Worm (Caenorhabditis elegans): ENCODE measurements around the gene nlp-49.

The nlp-49 gene

ce11 chrX:5896001-5896400 lies 8.5 kb upstream of the nlp-49 start:
- TF ChIP-seq lin-13 (GFP tag; optimal IDR thresholded peaks at IDR 0.05) (no peak), nhr-6 (tag; optimal IDR thresholded peaks at IDR 0.05) (peak; percentile 21), mdl-1 (tag; optimal IDR thresholded peaks at IDR 0.05) (peak in 1 of 2 experiments; percentile 5), unc-39 (tag; optimal IDR thresholded peaks at IDR 0.05) (no peak), ztf-1 (GFP tag; conservative IDR thresholded peaks at IDR 0.05) (no peak), gmeb-1 (tag; optimal IDR thresholded peaks at IDR 0.05) (no peak), C34F6.9 (tag; optimal IDR thresholded peaks at IDR 0.05) (peak; percentile 18), R02D3.7 (tag; optimal IDR thresholded peaks at IDR 0.05) (no peak), aly-2 (tag; optimal IDR thresholded peaks at IDR 0.05) (no peak), alr-1 (tag; optimal IDR thresholded peaks at IDR 0.05) (no peak), unc-62 (GFP tag; optimal IDR thresholded peaks at IDR 0.05) (no peak), lsy-2 (tag; optimal IDR thresholded peaks at IDR 0.05) (no peak), ZK546.5 (tag; optimal IDR thresholded peaks at IDR 0.05) (no peak), ceh-82 (tag; optimal IDR thresholded peaks at IDR 0.05) (no peak), nhr-11 (tag; optimal IDR thresholded peaks at IDR 0.05) (no peak), fos-1 (tag; optimal IDR thresholded peaks at IDR 0.05) (no peak), lin-11 (tag; optimal IDR thresholded peaks at IDR 0.05) (peak; percentile 12), sma-9 (GFP tag; optimal IDR thresholded peaks at IDR 0.05) (peak; percentile 6), sma-9 (tag; optimal IDR thresholded peaks at IDR 0.05) (no peak), mbf-1 (tag; optimal IDR thresholded peaks at IDR 0.05) (no peak)

- no peak for TF ChIP-seq ama-1 (optimal IDR thresholded peaks at IDR 0.05)
- TF ChIP-seq zag-1 (tag; optimal IDR thresholded peaks at IDR 0.05), result no peak
- TF ChIP-seq ztf-1 (GFP tag; conservative IDR thresholded peaks at IDR 0.05), result no peak
- TF ChIP-seq mdl-1 (tag; optimal IDR thresholded peaks at IDR 0.05), result no peak
- no peak for TF ChIP-seq crh-2 (tag; optimal IDR thresholded peaks at IDR 0.05)
- no peak for TF ChIP-seq nhr-11 (tag; optimal IDR thresholded peaks at IDR 0.05)
- no peak for TF ChIP-seq nhr-6 (tag; optimal IDR thresholded peaks at IDR 0.05)
- TF ChIP-seq nhr-21 (tag; optimal IDR thresholded peaks at IDR 0.05), result no peak
- no peak for TF ChIP-seq dmd-4 (tag; optimal IDR thresholded peaks at IDR 0.05)
- no peak for TF ChIP-seq sma-3 (GFP tag; optimal IDR thresholded peaks at IDR 0.05)
- no peak for TF ChIP-seq gmeb-1 (tag; optimal IDR thresholded peaks at IDR 0.05)
- no peak for TF ChIP-seq blmp-1 (tag; optimal IDR thresholded peaks at IDR 0.05; ENCODE audit: insufficient read depth)
- no peak for TF ChIP-seq lsy-2 (tag; optimal IDR thresholded peaks at IDR 0.05)
- TF ChIP-seq Y55F3AM.14 (GFP tag; optimal IDR thresholded peaks at IDR 0.05), result no peak
- TF ChIP-seq nhr-25 (tag; optimal IDR thresholded peaks at IDR 0.05), result no peak
- TF ChIP-seq skn-1 (tag; optimal IDR thresholded peaks at IDR 0.05), result no peak
Observed at ce11 chrX:5897038-5897437, 7.4 kb upstream of the nlp-49 start, which contains the start of gene tbc-16. tbc-16 (plus strand) TSS chrX:5897338.

ce11 chrX:5901499-5901898 lies 3.0 kb upstream of the nlp-49 start:
- no peak for TF ChIP-seq ztf-4 (tag; optimal IDR thresholded peaks at IDR 0.05)
- no peak for TF ChIP-seq lin-13 (GFP tag; optimal IDR thresholded peaks at IDR 0.05)
- TF ChIP-seq ZK546.5 (tag; optimal IDR thresholded peaks at IDR 0.05), result no peak
- TF ChIP-seq ceh-16 (tag; optimal IDR thresholded peaks at IDR 0.05), result no peak
- TF ChIP-seq sem-4 (tag; optimal IDR thresholded peaks at IDR 0.05), result no peak
- no peak for TF ChIP-seq sma-3 (GFP tag; optimal IDR thresholded peaks at IDR 0.05)
- TF ChIP-seq nhr-12 (tag; optimal IDR thresholded peaks at IDR 0.05), result no peak
- no peak for TF ChIP-seq nhr-23 (tag; optimal IDR thresholded peaks at IDR 0.05)
- no peak for TF ChIP-seq crh-2 (tag; optimal IDR thresholded peaks at IDR 0.05)
- TF ChIP-seq gmeb-1 (tag; optimal IDR thresholded peaks at IDR 0.05), result no peak
- no peak for TF ChIP-seq aly-2 (tag; optimal IDR thresholded peaks at IDR 0.05)

- TF ChIP-seq nhr-237 (tag; optimal IDR thresholded peaks at IDR 0.05) (no peak), nhr-21 (tag; optimal IDR thresholded peaks at IDR 0.05) (no peak), sem-4 (tag; optimal IDR thresholded peaks at IDR 0.05) (no peak), mdl-1 (tag; optimal IDR thresholded peaks at IDR 0.05) (no peak), nhr-23 (tag; optimal IDR thresholded peaks at IDR 0.05) (no peak)
Observed at ce11 chrX:5903896-5904295, 557 bp upstream of the nlp-49 start.

ce11 chrX:5905764-5906163 lies 1.3 kb downstream of the nlp-49 start:
- TF ChIP-seq snpc-4 (tag; optimal IDR thresholded peaks at IDR 0.05), result no peak
